Worm (Caenorhabditis elegans) whole organism, midembryonic: Measurements from ENCODE around the gene T05C3.2.

Experiments
- T22C8.4 ChIP-seq: fragments of 200-800 bp; sonication (Bioruptor generic); IDR thresholded peaks from 2 replicates; pipeline ENCODE4 v1.3.6; 2022; ENCODE audit warnings: missing genetic modification characterization, missing compliant biosample characterization
- cog-1 ChIP-seq: sonication (generic microtip); optimal IDR thresholded peaks from 2 replicates; lab custom pipeline; 2016; ENCODE audit warnings: missing genetic modification characterization, missing compliant biosample characterization
- flt-1 ChIP-seq: fragments of 200-800 bp; sonication (Bioruptor generic); IDR thresholded peaks from 2 replicates; pipeline ENCODE4 v1.3.6; 2022; ENCODE audit warnings: missing genetic modification characterization, missing compliant biosample characterization
- klf-2 ChIP-seq: fragments of 200-800 bp; sonication (Bioruptor generic); conservative IDR thresholded peaks from 2 replicates; pipeline ENCODE4 v1.3.6; 2022; ENCODE audit warnings: missing genetic modification reagents, missing genetic modification characterization, missing compliant biosample characterization
- med-1 ChIP-seq: sonication (generic microtip); optimal IDR thresholded peaks from 2 replicates; lab custom pipeline; 2017; ENCODE audit warnings: missing genetic modification characterization, mild to moderate bottlenecking, missing compliant biosample characterization, antibody characterized with exemption, missing genetic modification reagents; ENCODE audit not compliant: insufficient read depth
- ref-1 ChIP-seq: fragments of 200-800 bp; sonication (Bioruptor generic); conservative IDR thresholded peaks from 2 replicates; pipeline ENCODE4 v1.3.6; 2022; ENCODE audit warnings: missing genetic modification reagents, missing genetic modification characterization, missing compliant biosample characterization
- ztf-23 ChIP-seq: fragments of 200-800 bp; sonication (Bioruptor generic); IDR thresholded peaks from 2 replicates; pipeline ENCODE4 v1.3.6; 2022; ENCODE audit warnings: missing genetic modification reagents, missing genetic modification characterization, missing compliant biosample characterization
- ztf-29 ChIP-seq: fragments of 200-800 bp; sonication (Bioruptor generic); IDR thresholded peaks from 2 replicates; pipeline ENCODE4 v1.3.6; 2022; ENCODE audit warnings: missing genetic modification reagents, missing genetic modification characterization, missing compliant biosample characterization

DNA sequence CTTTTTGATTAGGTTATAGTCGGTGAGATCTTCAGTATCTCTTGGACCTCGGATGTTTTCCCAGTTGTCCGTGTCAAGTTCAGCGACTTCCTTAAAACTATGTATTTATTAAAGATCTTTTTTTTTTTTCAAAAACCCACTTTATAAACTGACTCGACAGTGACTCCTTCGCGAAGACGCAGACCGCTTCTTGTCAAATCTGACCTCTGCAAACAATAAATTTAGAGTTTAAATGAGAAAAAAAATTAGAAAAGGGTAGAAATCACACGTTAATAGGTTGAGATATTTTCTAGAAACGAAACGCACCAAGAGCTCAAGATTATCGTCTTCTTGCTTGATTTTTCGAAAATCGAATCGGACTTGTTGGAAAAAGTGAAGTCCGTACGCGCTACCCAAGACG, 42.2 kb downstream of the T05C3.2 start, which contains the start of gene C24G6.8:
- no peak for TF ChIP-seq flt-1 (GFP tag; lab: Robert Waterston, UW)
- TF ChIP-seq med-1 (GFP tag; lab: Kevin White, UChicago) = no peak
- TF ChIP-seq ztf-29 (GFP tag; lab: Robert Waterston, UW) = no peak
- no peak for TF ChIP-seq ref-1 (GFP tag; lab: Robert Waterston, UW)
- TF ChIP-seq cog-1 (tag; lab: Kevin White, UChicago) = no peak
- no peak for TF ChIP-seq ztf-23
- TF ChIP-seq T22C8.4 (GFP tag; lab: Robert Waterston, UW) = no peak
- TF ChIP-seq klf-2 (GFP tag; lab: Robert Waterston, UW) = no peak
